Worm (Caenorhabditis elegans) whole organism, mixed stage, embryonic: Measurements from ENCODE around the gene his-72.

Experiments used
- elt-1 ChIP-seq: sonication (generic microtip); optimal IDR thresholded peaks from 2 replicates; lab custom pipeline; 2017; ENCODE audit warnings: missing genetic modification characterization, mild to moderate bottlenecking, missing compliant biosample characterization, antibody characterized with exemption, moderate library complexity, borderline replicate concordance; ENCODE audit not compliant: insufficient read depth
- elt-3 ChIP-seq: fragments of 150-350 bp; optimal IDR thresholded peaks from 2 replicates; lab custom pipeline; 2014; ENCODE audit warnings: missing biosample characterization, missing genetic modification characterization
- lsy-2 ChIP-seq: fragments of 150-350 bp; optimal IDR thresholded peaks from 2 replicates; lab custom pipeline; 2014; ENCODE audit warnings: missing biosample characterization, missing genetic modification characterization
- mab-5 ChIP-seq: fragments of 150-350 bp; optimal IDR thresholded peaks from 2 replicates; lab custom pipeline; 2014; ENCODE audit warnings: missing biosample characterization, missing genetic modification characterization
- mls-2 ChIP-seq: sonication (generic microtip); optimal IDR thresholded peaks from 2 replicates; lab custom pipeline; 2016; ENCODE audit warnings: mild to moderate bottlenecking, missing genetic modification characterization, moderate library complexity, missing compliant biosample characterization
- nhr-2 ChIP-seq: fragments of 150-350 bp; optimal IDR thresholded peaks from 2 replicates; lab custom pipeline; 2014; ENCODE audit warnings: missing biosample characterization, missing genetic modification characterization
- nhr-237 ChIP-seq: fragments of 150-350 bp; optimal IDR thresholded peaks from 2 replicates; lab custom pipeline; 2014; ENCODE audit warnings: missing biosample characterization, missing genetic modification characterization
- nhr-28 ChIP-seq: fragments of 150-350 bp; optimal IDR thresholded peaks from 2 replicates; lab custom pipeline; 2014; ENCODE audit warnings: missing biosample characterization, missing genetic modification characterization
- pha-4 ChIP-seq: fragments of 150-350 bp; optimal IDR thresholded peaks from 2 replicates; lab custom pipeline; 2018; ENCODE audit warnings: missing biosample characterization, missing genetic modification reagents, missing genetic modification characterization
- unc-62 ChIP-seq: fragments of 150-350 bp; optimal IDR thresholded peaks from 2 replicates; lab custom pipeline; 2014; ENCODE audit warnings: missing biosample characterization, missing genetic modification reagents, missing genetic modification characterization

- no peak for TF ChIP-seq nhr-28 (tag; lab: Kevin White, UChicago)
- peak; percentile 9 for TF ChIP-seq mls-2 (tag; lab: Kevin White, UChicago)
- no peak for TF ChIP-seq unc-62
- TF ChIP-seq pha-4 (tag; lab: Kevin White, UChicago): peak; percentile 72
- TF ChIP-seq mab-5 (tag; lab: Kevin White, UChicago): no peak
- peak; percentile 74 for TF ChIP-seq lsy-2 (tag; lab: Kevin White, UChicago)
- no peak for TF ChIP-seq elt-3
- TF ChIP-seq elt-1 (tag; lab: Kevin White, UChicago): no peak
- no peak for TF ChIP-seq nhr-2 (tag; lab: Kevin White, UChicago)
- TF ChIP-seq nhr-237 (tag; lab: Kevin White, UChicago): peak; percentile 40
Observed at ce11 chrIII:12351301-12351700, 17.5 kb downstream of the his-72 start, which contains the start of the genes pph-4.1 and Y75B8A.31.
